Fruit fly (Drosophila melanogaster): ENCODE measurements around the gene AstC.

AstC gene

dm6 chr2L:11081337-11081736 lies at the start of gene AstC:
Gene AstC (minus strand): TSS chr2L:11081399.
- no peak for TF ChIP-seq pad (GFP tag; optimal IDR thresholded peaks at IDR 0.05)
- TF ChIP-seq ovo (GFP tag; optimal IDR thresholded peaks at IDR 0.05) = no peak
- no peak for TF ChIP-seq CG11617 (GFP tag; optimal IDR thresholded peaks at IDR 0.05)
- no peak for TF ChIP-seq Hr96 (GFP tag; optimal IDR thresholded peaks at IDR 0.05)
- no peak for TF ChIP-seq kay (GFP tag; ENCODE audit: borderline replicate concordance)
- no peak for TF ChIP-seq CG1620 (GFP tag; optimal IDR thresholded peaks at IDR 0.05)
- TF ChIP-seq CG7101 (tag; optimal IDR thresholded peaks at IDR 0.05) = no peak
- no peak for TF ChIP-seq Mnt (GFP tag; optimal IDR thresholded peaks at IDR 0.05)
- no peak for TF ChIP-seq cnc (optimal IDR thresholded peaks at IDR 0.05)
- TF ChIP-seq CG5204 (GFP tag; optimal IDR thresholded peaks at IDR 0.05) = no peak
- no peak for TF ChIP-seq cic (GFP tag; optimal IDR thresholded peaks at IDR 0.05)
- TF ChIP-seq CG33017 (tag; optimal IDR thresholded peaks at IDR 0.05) = no peak

dm6 chr2L:11130151-11131008 lies 49.2 kb upstream of the AstC start, which contains the start of the genes RfC38 and CG4751:
Gene RfC38 (minus strand): TSS chr2L:11130645.
Gene CG4751 (plus strand): TSS chr2L:11130737.
- TF ChIP-seq CG33017 (tag; optimal IDR thresholded peaks at IDR 0.05) = no peak
- TF ChIP-seq Mnt (GFP tag; optimal IDR thresholded peaks at IDR 0.05) = no peak
- TF ChIP-seq bab1 (GFP tag; optimal IDR thresholded peaks at IDR 0.05) = peak; percentile 10
- peak; percentile 15 for TF ChIP-seq toe (GFP tag; optimal IDR thresholded peaks at IDR 0.05)
- peak; percentile 74 for TF ChIP-seq kay (GFP tag; ENCODE audit: borderline replicate concordance)
- no peak for TF ChIP-seq CG12768 (GFP tag; optimal IDR thresholded peaks at IDR 0.05)
- peak; percentile 19 for TF ChIP-seq CG7101 (tag; optimal IDR thresholded peaks at IDR 0.05)
- TF ChIP-seq CG7045 (GFP tag; optimal IDR thresholded peaks at IDR 0.05) = no peak
- peak; percentile 46 for TF ChIP-seq ovo (GFP tag; optimal IDR thresholded peaks at IDR 0.05)
- TF ChIP-seq Clk (GFP tag; optimal IDR thresholded peaks at IDR 0.05) = no peak
- peak; percentile 37 for TF ChIP-seq CG11617 (GFP tag; optimal IDR thresholded peaks at IDR 0.05)
- no peak for TF ChIP-seq Hr96 (GFP tag; optimal IDR thresholded peaks at IDR 0.05)
- TF ChIP-seq cnc (optimal IDR thresholded peaks at IDR 0.05) = no peak
- no peak for TF ChIP-seq CG14711 (tag; optimal IDR thresholded peaks at IDR 0.05)

dm6 chr2L:11123499-11123898 lies 42.3 kb upstream of the AstC start, which contains the start of the genes Csl4 and Nup160:
Gene Csl4 (minus strand): TSS chr2L:11123567.
Gene Nup160 (plus strand): TSS chr2L:11123777.
- TF ChIP-seq CG1620 (GFP tag; optimal IDR thresholded peaks at IDR 0.05) = peak; percentile 87
- peak; percentile 78 for TF ChIP-seq CG11617 (GFP tag; optimal IDR thresholded peaks at IDR 0.05)
- TF ChIP-seq CG7045 (GFP tag; optimal IDR thresholded peaks at IDR 0.05) = peak; percentile 30
- peak; percentile 86 for TF ChIP-seq bab1 (GFP tag; optimal IDR thresholded peaks at IDR 0.05)
- no peak for TF ChIP-seq Clk (GFP tag; optimal IDR thresholded peaks at IDR 0.05)
- TF ChIP-seq CG33017 (tag; optimal IDR thresholded peaks at IDR 0.05) = peak; percentile 74
- no peak for TF ChIP-seq kay (GFP tag; ENCODE audit: borderline replicate concordance)
- peak; percentile 82 for TF ChIP-seq Hr96 (GFP tag; optimal IDR thresholded peaks at IDR 0.05)
- TF ChIP-seq tj (GFP tag; optimal IDR thresholded peaks at IDR 0.05) = peak; percentile 44
- TF ChIP-seq CG12768 (GFP tag; optimal IDR thresholded peaks at IDR 0.05) = peak; percentile 80
- TF ChIP-seq pad (GFP tag; optimal IDR thresholded peaks at IDR 0.05) = peak; percentile 66
- no peak for TF ChIP-seq cnc (optimal IDR thresholded peaks at IDR 0.05)
- peak; percentile 89 for TF ChIP-seq Crg-1 (GFP tag; optimal IDR thresholded peaks at IDR 0.05)
- TF ChIP-seq toe (GFP tag; optimal IDR thresholded peaks at IDR 0.05) = no peak
- peak; percentile 13 for TF ChIP-seq cic (GFP tag; optimal IDR thresholded peaks at IDR 0.05)
- peak; percentile 77 for TF ChIP-seq CG14711 (tag; optimal IDR thresholded peaks at IDR 0.05)
- peak; percentile 54 for TF ChIP-seq ovo (GFP tag; optimal IDR thresholded peaks at IDR 0.05)
- TF ChIP-seq CG5204 (GFP tag; optimal IDR thresholded peaks at IDR 0.05) = no peak
- peak; percentile 99 for TF ChIP-seq Mnt (GFP tag; optimal IDR thresholded peaks at IDR 0.05)
- TF ChIP-seq CG7101 (tag; optimal IDR thresholded peaks at IDR 0.05) = peak; percentile 86

dm6 chr2L:11121614-11122013 lies 40.4 kb upstream of the AstC start, which contains the start of gene Dnaaf4:
Gene Dnaaf4 (minus strand): TSS chr2L:11121714.
- TF ChIP-seq CG7101 (tag; optimal IDR thresholded peaks at IDR 0.05) = no peak
- no peak for TF ChIP-seq Clk (GFP tag; optimal IDR thresholded peaks at IDR 0.05)
- TF ChIP-seq Mnt (GFP tag; optimal IDR thresholded peaks at IDR 0.05) = no peak
- no peak for TF ChIP-seq CG7045 (GFP tag; optimal IDR thresholded peaks at IDR 0.05)
- TF ChIP-seq CG1620 (GFP tag; optimal IDR thresholded peaks at IDR 0.05) = no peak
- no peak for TF ChIP-seq kay (GFP tag; ENCODE audit: borderline replicate concordance)

dm6 chr2L:11119966-11120517 lies 38.8 kb upstream of the AstC start, which contains the start of gene CG6230:
Gene CG6230 (minus strand): TSS chr2L:11120319.
- TF ChIP-seq CG11617 (GFP tag; optimal IDR thresholded peaks at IDR 0.05) (no peak), bab1 (GFP tag; optimal IDR thresholded peaks at IDR 0.05) (peak; percentile 22), pad (GFP tag; optimal IDR thresholded peaks at IDR 0.05) (no peak), Mnt (GFP tag; optimal IDR thresholded peaks at IDR 0.05) (peak; percentile 9), cnc (optimal IDR thresholded peaks at IDR 0.05) (no peak), CG14711 (tag; optimal IDR thresholded peaks at IDR 0.05) (peak; percentile 3), tj (GFP tag; optimal IDR thresholded peaks at IDR 0.05) (peak; percentile 1), ovo (GFP tag; optimal IDR thresholded peaks at IDR 0.05) (no peak)

DNA sequence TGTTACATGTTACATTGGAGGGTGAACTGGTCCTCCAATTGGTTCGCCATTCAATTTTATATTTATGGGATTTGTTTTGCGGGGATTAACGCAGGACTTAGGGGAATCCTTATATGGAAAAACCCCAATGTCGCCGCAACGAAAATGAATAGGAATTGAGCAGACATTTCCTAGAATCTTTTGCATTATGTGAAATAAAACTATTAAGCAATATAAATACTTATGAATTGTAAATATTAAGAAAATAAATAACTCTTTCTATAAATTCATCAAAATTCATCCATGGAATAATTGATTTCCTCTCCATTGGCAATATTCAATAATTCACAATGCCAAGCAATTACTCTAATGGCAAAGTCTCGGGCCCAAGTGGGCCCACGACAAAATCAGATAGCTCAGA lies 32.5 kb upstream of the AstC start, which contains the start of gene Gr32a:
Gene Gr32a, plus strand, starts transcription at position 301 of the 400 bp plus-strand sequence.
- TF ChIP-seq cic (GFP tag; optimal IDR thresholded peaks at IDR 0.05) (no peak), tj (GFP tag; optimal IDR thresholded peaks at IDR 0.05) (no peak), toe (GFP tag; optimal IDR thresholded peaks at IDR 0.05) (no peak), CG7045 (GFP tag; optimal IDR thresholded peaks at IDR 0.05) (no peak), ovo (GFP tag; optimal IDR thresholded peaks at IDR 0.05) (no peak), CG14711 (tag; optimal IDR thresholded peaks at IDR 0.05) (no peak), bab1 (GFP tag; optimal IDR thresholded peaks at IDR 0.05) (no peak), CG33017 (tag; optimal IDR thresholded peaks at IDR 0.05) (no peak), Crg-1 (GFP tag; optimal IDR thresholded peaks at IDR 0.05) (no peak), cnc (optimal IDR thresholded peaks at IDR 0.05) (no peak), Mnt (GFP tag; optimal IDR thresholded peaks at IDR 0.05) (no peak), pad (GFP tag; optimal IDR thresholded peaks at IDR 0.05) (no peak), kay (GFP tag; ENCODE audit: borderline replicate concordance) (no peak), CG7101 (tag; optimal IDR thresholded peaks at IDR 0.05) (no peak), CG1620 (GFP tag; optimal IDR thresholded peaks at IDR 0.05) (no peak), Clk (GFP tag; optimal IDR thresholded peaks at IDR 0.05) (no peak)

Measured in whole organism, adult.